Fruit fly (Drosophila melanogaster): ENCODE data around the gene Whamy.

Whamy gene

dm6 chr3R:9823723-9824122 is 49.5 kb upstream of the Whamy start, which contains the start of gene CG34302:
CG34302 (minus strand) TSS chr3R:9823823.
- TF ChIP-seq Hr39 (GFP tag; optimal IDR thresholded peaks at IDR 0.05) (no peak), CG3919 (GFP tag; optimal IDR thresholded peaks at IDR 0.05) (no peak), pdm3 (GFP tag; optimal IDR thresholded peaks at IDR 0.05) (no peak), CG8119 (GFP tag; IDR thresholded peaks at IDR 0.05) (no peak), Lpt (GFP tag; optimal IDR thresholded peaks at IDR 0.05) (no peak)

- TF ChIP-seq CG15336 (GFP tag; IDR thresholded peaks at IDR 0.05) (no peak), lz (GFP tag; optimal IDR thresholded peaks at IDR 0.05) (no peak), dsx (GFP tag; optimal IDR thresholded peaks at IDR 0.05; ENCODE audit: poor library complexity, severe bottlenecking) (no peak), vri (GFP tag; optimal IDR thresholded peaks at IDR 0.05) (no peak), acj6 (GFP tag; optimal IDR thresholded peaks at IDR 0.05) (no peak), Hr4 (GFP tag; optimal IDR thresholded peaks at IDR 0.05) (no peak), eg (GFP tag; IDR thresholded peaks at IDR 0.05) (no peak), Lpt (GFP tag; optimal IDR thresholded peaks at IDR 0.05) (no peak), CG6792 (GFP tag; optimal IDR thresholded peaks at IDR 0.05) (no peak), Ets21C (GFP tag; optimal IDR thresholded peaks at IDR 0.05) (no peak), CG10631 (GFP tag; optimal IDR thresholded peaks at IDR 0.05) (no peak), dac (GFP tag; optimal IDR thresholded peaks at IDR 0.05) (no peak), CG1621 (tag; optimal IDR thresholded peaks at IDR 0.05) (no peak), Eip78C (GFP tag) (no peak), CG3919 (GFP tag; optimal IDR thresholded peaks at IDR 0.05) (no peak), CG6276 (GFP tag; optimal IDR thresholded peaks at IDR 0.05) (no peak), cyc (GFP tag; optimal IDR thresholded peaks at IDR 0.05) (no peak), CG7368 (GFP tag; optimal IDR thresholded peaks at IDR 0.05) (no peak), svp (GFP tag) (no peak)
Measured at dm6 chr3R:9821091-9821490, 46.9 kb upstream of the Whamy start, which contains the start of gene CG42857. CG42857 (minus strand) TSS chr3R:9821191.

- TF ChIP-seq topi (GFP tag; optimal IDR thresholded peaks at IDR 0.05) (no peak), dsx (GFP tag; optimal IDR thresholded peaks at IDR 0.05; ENCODE audit: poor library complexity, severe bottlenecking) (no peak), Met (GFP tag; optimal IDR thresholded peaks at IDR 0.05) (no peak), Lpt (GFP tag; optimal IDR thresholded peaks at IDR 0.05) (no peak), CG11762 (GFP tag; optimal IDR thresholded peaks at IDR 0.05; ENCODE audit: insufficient read depth) (no peak), Eip78C (GFP tag) (no peak), CG9139 (GFP tag; optimal IDR thresholded peaks at IDR 0.05) (no peak), CG10669 (GFP tag; optimal IDR thresholded peaks at IDR 0.05) (no peak), CG6854 (GFP tag; optimal IDR thresholded peaks at IDR 0.05) (no peak)
Measured at dm6 chr3R:9819777-9820176, 45.6 kb upstream of the Whamy start, which contains the start of gene CG9458. CG9458 (minus strand) TSS chr3R:9819877.

dm6 chr3R:9818295-9818694 is 44.1 kb upstream of the Whamy start, which contains the start of gene CG9459:
CG9459 (minus strand) TSS chr3R:9818395.
- TF ChIP-seq CG8632 (GFP tag; optimal IDR thresholded peaks at IDR 0.05), result no peak
- no peak for TF ChIP-seq Lpt (GFP tag; optimal IDR thresholded peaks at IDR 0.05)
- no peak for TF ChIP-seq net (GFP tag; optimal IDR thresholded peaks at IDR 0.05)
- no peak for TF ChIP-seq CG15336 (GFP tag; IDR thresholded peaks at IDR 0.05)
- no peak for TF ChIP-seq Met (GFP tag; optimal IDR thresholded peaks at IDR 0.05)
- no peak for TF ChIP-seq Sox102F (GFP tag; optimal IDR thresholded peaks at IDR 0.05)
- no peak for TF ChIP-seq Hr4 (GFP tag; optimal IDR thresholded peaks at IDR 0.05)
- no peak for TF ChIP-seq CG3032 (tag; optimal IDR thresholded peaks at IDR 0.05)
- no peak for TF ChIP-seq fkh (GFP tag; optimal IDR thresholded peaks at IDR 0.05)
- no peak for TF ChIP-seq CG6276 (GFP tag; optimal IDR thresholded peaks at IDR 0.05)
- no peak for TF ChIP-seq CG6792 (GFP tag; optimal IDR thresholded peaks at IDR 0.05)
- TF ChIP-seq CG9139 (GFP tag; optimal IDR thresholded peaks at IDR 0.05), result no peak

dm6 chr3R:9816879-9817278 is 42.7 kb upstream of the Whamy start, which contains the start of gene CG16904:
CG16904 (minus strand) TSS chr3R:9816979.
- TF ChIP-seq CG6163 (GFP tag; IDR thresholded peaks at IDR 0.05), result no peak
- no peak for TF ChIP-seq CG31627 (GFP tag; optimal IDR thresholded peaks at IDR 0.05)
- no peak for TF ChIP-seq Sox102F (GFP tag; optimal IDR thresholded peaks at IDR 0.05)
- TF ChIP-seq Lpt (GFP tag; optimal IDR thresholded peaks at IDR 0.05), result no peak
- TF ChIP-seq esn (GFP tag; optimal IDR thresholded peaks at IDR 0.05), result no peak
- TF ChIP-seq CG11762 (GFP tag; optimal IDR thresholded peaks at IDR 0.05; ENCODE audit: insufficient read depth), result no peak
- no peak for TF ChIP-seq CG10669 (GFP tag; optimal IDR thresholded peaks at IDR 0.05)
- TF ChIP-seq fd85E (GFP tag; optimal IDR thresholded peaks at IDR 0.05), result no peak
